Fruit fly (Drosophila melanogaster) whole organism, embryonic: ENCODE data around the gene Atx2.

Experiments
- Abd-B ChIP-seq: fragments of 200-800 bp; sonication (Bioruptor generic); optimal IDR thresholded peaks from 2 replicates; lab custom pipeline; 2018; ENCODE audit warnings: missing biosample characterization, mild to moderate bottlenecking, missing genetic modification characterization, moderate library complexity
- BEAF-32 ChIP-seq: fragments of 200-800 bp; sonication (Bioruptor generic); optimal IDR thresholded peaks from 3 replicates; lab custom pipeline; 2017; ENCODE audit warnings: missing biosample characterization, missing genetic modification characterization, mild to moderate bottlenecking, moderate library complexity, missing genetic modification reagents
- CG10274 ChIP-seq: fragments of 200-800 bp; sonication (Bioruptor generic); optimal IDR thresholded peaks from 3 replicates; lab custom pipeline; 2017; ENCODE audit warnings: missing biosample characterization, mild to moderate bottlenecking, missing genetic modification characterization
- CG10959 ChIP-seq: fragments of 200-800 bp; sonication (Bioruptor generic); IDR thresholded peaks from 2 replicates; pipeline ENCODE4 v1.3.6; 2022; ENCODE audit warnings: missing biosample characterization, missing genetic modification characterization
- CG11398 ChIP-seq: fragments of 200-800 bp; sonication (Bioruptor generic); optimal IDR thresholded peaks from 2 replicates; lab custom pipeline; 2016; ENCODE audit warnings: missing biosample characterization, missing genetic modification characterization
- CG11456 ChIP-seq: fragments of 200-800 bp; sonication (Bioruptor generic); IDR thresholded peaks from 3 replicates; pipeline ENCODE4 v1.3.6; 2022; ENCODE audit warnings: missing biosample characterization, missing genetic modification characterization
- CG12219 ChIP-seq: fragments of 200-800 bp; sonication (Bioruptor generic); optimal IDR thresholded peaks from 3 replicates; lab custom pipeline; 2018; ENCODE audit warnings: missing biosample characterization, mild to moderate bottlenecking, missing genetic modification characterization
- CG14710 ChIP-seq: fragments of 200-800 bp; sonication (Bioruptor generic); optimal IDR thresholded peaks from 3 replicates; lab custom pipeline; 2019; ENCODE audit warnings: missing biosample characterization, mild to moderate bottlenecking, missing genetic modification characterization, moderate library complexity
- CG16863 ChIP-seq: fragments of 200-800 bp; sonication (Bioruptor generic); optimal IDR thresholded peaks from 3 replicates; lab custom pipeline; 2016; ENCODE audit warnings: missing biosample characterization, missing genetic modification characterization
- CG17186 ChIP-seq: fragments of 200-800 bp; sonication (Bioruptor generic); optimal IDR thresholded peaks from 3 replicates; lab custom pipeline; 2017; ENCODE audit warnings: missing biosample characterization, missing genetic modification reagents, missing genetic modification characterization
- CG17328 ChIP-seq: fragments of 200-800 bp; sonication (Bioruptor generic); IDR thresholded peaks from 2 replicates; pipeline ENCODE4 v1.3.6; 2022; ENCODE audit warnings: missing biosample characterization, missing genetic modification characterization
- CG1832 ChIP-seq: fragments of 200-800 bp; sonication (Bioruptor generic); optimal IDR thresholded peaks from 2 replicates; lab custom pipeline; 2017; ENCODE audit warnings: missing biosample characterization, mild to moderate bottlenecking, missing genetic modification characterization, inconsistent platforms
- CG31224 ChIP-seq: fragments of 200-800 bp; sonication (Bioruptor generic); IDR thresholded peaks from 2 replicates; pipeline ENCODE4 v1.3.6; 2022; ENCODE audit warnings: missing biosample characterization, missing genetic modification characterization
- CG4617 ChIP-seq: fragments of 200-800 bp; sonication (Bioruptor generic); optimal IDR thresholded peaks from 3 replicates; lab custom pipeline; 2016; ENCODE audit warnings: missing biosample characterization, missing genetic modification characterization, borderline replicate concordance
- CG4707 ChIP-seq: fragments of 200-800 bp; sonication (Bioruptor generic); optimal IDR thresholded peaks from 2 replicates; lab custom pipeline; 2018; ENCODE audit warnings: missing biosample characterization, mild to moderate bottlenecking, missing genetic modification characterization, moderate library complexity
- CG4730 ChIP-seq: fragments of 200-800 bp; sonication (Bioruptor generic); IDR thresholded peaks from 2 replicates; pipeline ENCODE4 v1.3.6; 2022; ENCODE audit warnings: missing biosample characterization, missing genetic modification characterization
- CG6175 ChIP-seq: fragments of 200-800 bp; sonication (Bioruptor generic); IDR thresholded peaks from 3 replicates; pipeline ENCODE4 v1.3.6; 2022; ENCODE audit warnings: missing biosample characterization, missing genetic modification characterization
- CG7271 ChIP-seq: fragments of 200-800 bp; sonication (Bioruptor generic); optimal IDR thresholded peaks from 2 replicates; lab custom pipeline; 2018; ENCODE audit warnings: missing biosample characterization, mild to moderate bottlenecking, missing genetic modification characterization, moderate library complexity
- CG7786 ChIP-seq: fragments of 200-800 bp; sonication (Bioruptor generic); optimal IDR thresholded peaks from 2 replicates; lab custom pipeline; 2016; ENCODE audit warnings: missing biosample characterization, missing genetic modification characterization
- CG8089 ChIP-seq: fragments of 200-800 bp; sonication (Bioruptor generic); optimal IDR thresholded peaks from 3 replicates; lab custom pipeline; 2016; ENCODE audit warnings: missing biosample characterization, missing genetic modification characterization
- CG8944 ChIP-seq: fragments of 200-800 bp; sonication (Bioruptor generic); optimal IDR thresholded peaks from 3 replicates; lab custom pipeline; 2016; ENCODE audit warnings: missing biosample characterization, missing genetic modification characterization
- CTCF ChIP-seq: fragments of 200-800 bp; sonication (Bioruptor generic); optimal IDR thresholded peaks from 2 replicates; lab custom pipeline; 2017; ENCODE audit warnings: missing biosample characterization, mild to moderate bottlenecking, missing genetic modification characterization, moderate library complexity
- CoRest ChIP-seq: fragments of 200-800 bp; sonication (Bioruptor generic); optimal IDR thresholded peaks from 3 replicates; lab custom pipeline; 2018; ENCODE audit warnings: missing biosample characterization, mild to moderate bottlenecking, missing genetic modification characterization, moderate library complexity
- D ChIP-seq, 2 experiments: fragments of 200-800 bp in 1 of 2; fragments of >200 bp in 1 of 2; sonication (Bioruptor generic) in 1 of 2; optimal IDR thresholded peaks; 2 replicates in 1 of 2; 3 replicates in 1 of 2; lab custom pipeline; 2017; ENCODE audit warnings: mild to moderate bottlenecking in 1 of 2, missing biosample characterization in 1 of 2, missing genetic modification characterization in 1 of 2, missing genetic modification reagents in 1 of 2
- Dref ChIP-seq: fragments of 200-800 bp; sonication (Bioruptor generic); IDR thresholded peaks from 2 replicates; pipeline ENCODE4 v1.3.6; 2022; ENCODE audit warnings: missing biosample characterization, missing genetic modification characterization
- Elba2 ChIP-seq: fragments of 200-800 bp; sonication (Bioruptor generic); optimal IDR thresholded peaks from 3 replicates; lab custom pipeline; 2016; ENCODE audit warnings: missing biosample characterization, missing genetic modification characterization
- HLH4C ChIP-seq: fragments of 200-800 bp; sonication (Bioruptor generic); IDR thresholded peaks from 3 replicates; pipeline ENCODE4 v1.3.6; 2022; ENCODE audit warnings: missing biosample characterization, missing genetic modification characterization; ENCODE audit not compliant: partially characterized antibody
- HmgZ ChIP-seq: fragments of 200-800 bp; sonication (Bioruptor generic); optimal IDR thresholded peaks from 2 replicates; lab custom pipeline; 2018; ENCODE audit warnings: missing biosample characterization, mild to moderate bottlenecking, missing genetic modification characterization
- Hmr ChIP-seq: fragments of 200-800 bp; sonication (Bioruptor generic); optimal IDR thresholded peaks from 3 replicates; lab custom pipeline; 2017; ENCODE audit warnings: mild to moderate bottlenecking, missing biosample characterization, missing genetic modification reagents, missing genetic modification characterization
- Hr3 ChIP-seq: fragments of 200-800 bp; sonication (Bioruptor generic); optimal IDR thresholded peaks from 3 replicates; lab custom pipeline; 2016; ENCODE audit warnings: missing biosample characterization, missing genetic modification characterization
- MESR4 ChIP-seq: fragments of 200-800 bp; sonication (Bioruptor generic); optimal IDR thresholded peaks from 2 replicates; lab custom pipeline; 2018; ENCODE audit warnings: missing biosample characterization, mild to moderate bottlenecking, missing genetic modification characterization, moderate library complexity
- Mes4 ChIP-seq: fragments of 200-800 bp; sonication (Bioruptor generic); optimal IDR thresholded peaks from 2 replicates; lab custom pipeline; 2016; ENCODE audit warnings: missing biosample characterization, missing genetic modification characterization
- Oli ChIP-seq: fragments of 200-800 bp; sonication (Bioruptor generic); optimal IDR thresholded peaks from 2 replicates; lab custom pipeline; 2018; ENCODE audit warnings: missing biosample characterization, mild to moderate bottlenecking, missing genetic modification characterization, moderate library complexity
- Poxn ChIP-seq: fragments of 200-800 bp; sonication (Bioruptor generic); IDR thresholded peaks from 2 replicates; pipeline ENCODE4 v1.3.6; 2022; ENCODE audit warnings: missing biosample characterization, missing genetic modification characterization
- ap ChIP-seq: fragments of 200-800 bp; sonication (Bioruptor generic); IDR thresholded peaks from 2 replicates; pipeline ENCODE4 v1.3.6; 2022; ENCODE audit warnings: missing biosample characterization, missing genetic modification characterization
- ash1 ChIP-seq: fragments of 200-800 bp; sonication (Bioruptor generic); optimal IDR thresholded peaks from 2 replicates; lab custom pipeline; 2018; ENCODE audit warnings: missing biosample characterization, mild to moderate bottlenecking, missing genetic modification characterization
- bigmax ChIP-seq: fragments of 200-800 bp; sonication (Bioruptor generic); optimal IDR thresholded peaks from 2 replicates; lab custom pipeline; 2018; ENCODE audit warnings: missing biosample characterization, mild to moderate bottlenecking, missing genetic modification characterization
- bowl ChIP-seq: fragments of 200-800 bp; sonication (Bioruptor generic); IDR thresholded peaks from 2 replicates; pipeline ENCODE4 v1.3.6; 2022; ENCODE audit warnings: missing biosample characterization, missing genetic modification characterization
- chif ChIP-seq, 2 experiments: fragments of 200-800 bp; sonication (Bioruptor generic); optimal IDR thresholded peaks; 3 replicates each; lab custom pipeline; 2016; ENCODE audit warnings: missing biosample characterization in 2 of 2, missing genetic modification characterization in 2 of 2
- dan ChIP-seq: fragments of 200-800 bp; sonication (Bioruptor generic); IDR thresholded peaks from 2 replicates; pipeline ENCODE4 v1.3.6; 2022; ENCODE audit warnings: missing biosample characterization, missing genetic modification characterization
- dysf ChIP-seq: fragments of 200-800 bp; sonication (Bioruptor generic); IDR thresholded peaks from 3 replicates; pipeline ENCODE4 v1.3.6; 2022; ENCODE audit warnings: missing biosample characterization, missing genetic modification characterization
- ewg ChIP-seq: fragments of 200-800 bp; sonication (Bioruptor generic); optimal IDR thresholded peaks from 3 replicates; lab custom pipeline; 2017; ENCODE audit warnings: mild to moderate bottlenecking, missing biosample characterization, missing genetic modification reagents, missing genetic modification characterization
- h ChIP-seq: fragments of >200 bp; optimal IDR thresholded peaks from 2 replicates; lab custom pipeline; 2017
- kah ChIP-seq: fragments of 200-800 bp; sonication (Bioruptor generic); optimal IDR thresholded peaks from 2 replicates; lab custom pipeline; 2018; ENCODE audit warnings: missing biosample characterization, mild to moderate bottlenecking, missing genetic modification characterization
- lola ChIP-seq, 3 experiments: fragments of >200 bp in 2 of 3; fragments of 200-800 bp in 1 of 3; sonication (Bioruptor generic) in 1 of 3; optimal IDR thresholded peaks; 2 replicates each; lab custom pipeline; 2017 to 2019; ENCODE audit warnings: missing biosample characterization in 3 of 3, missing genetic modification characterization in 3 of 3, mild to moderate bottlenecking in 1 of 3, moderate library complexity in 1 of 3
- psq ChIP-seq: fragments of 200-800 bp; sonication (Bioruptor generic); optimal IDR thresholded peaks from 2 replicates; lab custom pipeline; 2017; ENCODE audit warnings: missing biosample characterization, missing genetic modification characterization
- pum ChIP-seq: fragments of 200-800 bp; sonication (Bioruptor generic); optimal IDR thresholded peaks from 2 replicates; lab custom pipeline; 2016; ENCODE audit warnings: missing biosample characterization, missing genetic modification characterization
- sens ChIP-seq: fragments of 200-800 bp; sonication (Bioruptor generic); peaks from one replicate; lab custom pipeline; 2016; ENCODE audit warnings: missing biosample characterization, missing genetic modification characterization
- sisA ChIP-seq: fragments of 200-800 bp; sonication (Bioruptor generic); IDR thresholded peaks from 2 replicates; pipeline ENCODE4 v1.3.6; 2022; ENCODE audit warnings: missing biosample characterization, missing genetic modification characterization
- trem ChIP-seq: fragments of 200-800 bp; optimal IDR thresholded peaks from 3 replicates; lab custom pipeline; 2019; ENCODE audit warnings: missing biosample characterization, mild to moderate bottlenecking, missing genetic modification characterization, moderate library complexity

Atx2 gene

dm6 chr3R:15418824-15419530 lies 10.8 kb downstream of the Atx2 start (continued):
- peak; percentile 29 for TF ChIP-seq CG12219 (GFP tag; lab: Kevin White, UChicago)
- TF ChIP-seq CG14710, result peak; percentile 90
- peak; percentile 26 for TF ChIP-seq CG10274 (GFP tag; lab: Kevin White, UChicago)
- 0 out of 2 replicates have a peak, but pooled peaks have one; percentile 24 for TF ChIP-seq ap (GFP tag; lab: Robert Waterston, UW)
- TF ChIP-seq CG8944 (GFP tag; lab: Kevin White, UChicago), result no peak
- TF ChIP-seq ewg (GFP tag; lab: Kevin White, UChicago), result peak; percentile 13
- no peak for TF ChIP-seq CG4707
- no peak for TF ChIP-seq CG10959
- no peak for TF ChIP-seq CG16863 (GFP tag; lab: Kevin White, UChicago)
- peak in 1 of 3 experiments; percentile 96 for TF ChIP-seq lola (GFP tag; optimal IDR thresholded peaks at IDR 0.05; lab: Kevin White, UChicago)
- TF ChIP-seq CG6175 (GFP tag; lab: Robert Waterston, UW), result no peak
- peak; percentile 15 for TF ChIP-seq Mes4
- TF ChIP-seq CG4730 (GFP tag; lab: Robert Waterston, UW), result no peak
- TF ChIP-seq psq (GFP tag; lab: Kevin White, UChicago), result peak; percentile 25
- TF ChIP-seq ash1 (GFP tag; lab: Kevin White, UChicago), result no peak
- TF ChIP-seq sisA, result peak; percentile 49; the same call in 1 of the 2 replicates
- no peak for TF ChIP-seq CG1832 (GFP tag; lab: Kevin White, UChicago)
- TF ChIP-seq bowl (GFP tag; lab: Robert Waterston, UW), result no peak
- TF ChIP-seq BEAF-32, result no peak
- TF ChIP-seq D (optimal IDR thresholded peaks at IDR 0.05; lab: Kevin White, UChicago), result no peak
- TF ChIP-seq D (GFP tag; optimal IDR thresholded peaks at IDR 0.05; lab: Kevin White, UChicago), result peak; percentile 79
- TF ChIP-seq Hr3 (GFP tag; lab: Kevin White, UChicago), result peak; percentile 80
- peak; percentile 40 for TF ChIP-seq Elba2
- TF ChIP-seq Hmr (GFP tag; lab: Kevin White, UChicago), result peak; percentile 72
- TF ChIP-seq HmgZ, result peak; percentile 29
- TF ChIP-seq h (lab: Kevin White, UChicago), result no peak
- 0 out of 2 replicates have a peak, but pooled peaks have one; percentile 6 for TF ChIP-seq CG31224
- no peak for TF ChIP-seq CG8089
- TF ChIP-seq dysf (GFP tag; lab: Robert Waterston, UW), result no peak
- no peak for TF ChIP-seq Poxn (GFP tag; lab: Robert Waterston, UW)
- peak; percentile 90 for TF ChIP-seq sens
- TF ChIP-seq MESR4, result no peak
- no peak for TF ChIP-seq CG11398 (GFP tag; lab: Kevin White, UChicago)
- TF ChIP-seq CG17186 (GFP tag; lab: Kevin White, UChicago), result no peak
- TF ChIP-seq CG11456 (GFP tag; lab: Robert Waterston, UW), result no peak
- TF ChIP-seq pum, result no peak
- TF ChIP-seq bigmax (GFP tag; lab: Kevin White, UChicago), result no peak
- peak in 1 of 2 experiments; percentile 34 for TF ChIP-seq chif (GFP tag; optimal IDR thresholded peaks at IDR 0.05; lab: Kevin White, UChicago)
- TF ChIP-seq trem (tag; lab: Kevin White, UChicago), result peak; percentile 49
- no peak for TF ChIP-seq CG7786
- no peak for TF ChIP-seq HLH4C
- TF ChIP-seq Dref (GFP tag; lab: Robert Waterston, UW), result no peak
- TF ChIP-seq CTCF (GFP tag; lab: Kevin White, UChicago), result no peak
- TF ChIP-seq dan (GFP tag; lab: Robert Waterston, UW), result no peak
- TF ChIP-seq CG4617, result peak; percentile 22
- TF ChIP-seq CG17328 (GFP tag; lab: Robert Waterston, UW), result 0 out of 2 replicates have a peak, but pooled peaks have one; percentile 44
- peak; percentile 5 for TF ChIP-seq CG7271 (tag; lab: Kevin White, UChicago)
- TF ChIP-seq Oli (tag; lab: Kevin White, UChicago), result peak; percentile 79
- TF ChIP-seq Abd-B (GFP tag; lab: Kevin White, UChicago), result peak; percentile 19
- no peak for TF ChIP-seq kah (GFP tag; lab: Kevin White, UChicago)
- TF ChIP-seq CoRest (tag; lab: Kevin White, UChicago), result peak; percentile 90
